Worm (Caenorhabditis elegans) whole organism, L3 larva: ENCODE data around the gene K08D8.1.
A peak's percentile ranks its signal among the peaks of the same experiment; 100 is the strongest.

Source experiments
- aly-2 ChIP-seq: fragments of 150-350 bp; optimal IDR thresholded peaks from 2 replicates; lab custom pipeline; 2014; ENCODE audit warnings: missing biosample characterization, missing genetic modification characterization
- ceh-28 ChIP-seq: fragments of 150-350 bp; optimal IDR thresholded peaks from 2 replicates; lab custom pipeline; 2014; ENCODE audit warnings: missing biosample characterization, missing genetic modification reagents, missing genetic modification characterization
- egl-27 ChIP-seq: sonication (generic microtip); optimal IDR thresholded peaks from 4 replicates; lab custom pipeline; 2017; ENCODE audit warnings: missing biosample characterization, missing genetic modification reagents, missing genetic modification characterization
- egl-5 ChIP-seq: fragments of 150-350 bp; optimal IDR thresholded peaks from 2 replicates; lab custom pipeline; 2017; ENCODE audit warnings: missing biosample characterization, missing genetic modification reagents, missing genetic modification characterization, inconsistent platforms
- elt-2 ChIP-seq: sonication (generic microtip); optimal IDR thresholded peaks from 2 replicates; lab custom pipeline; 2016; ENCODE audit warnings: missing genetic modification reagents, mild to moderate bottlenecking, missing genetic modification characterization, missing compliant biosample characterization
- fkh-10 ChIP-seq: sonication (generic microtip); optimal IDR thresholded peaks from 2 replicates; lab custom pipeline; 2017; ENCODE audit warnings: missing biosample characterization, missing genetic modification reagents, missing genetic modification characterization
- fkh-2 ChIP-seq: fragments of 150-350 bp; optimal IDR thresholded peaks from 2 replicates; lab custom pipeline; 2014; ENCODE audit warnings: missing biosample characterization, missing genetic modification reagents, missing genetic modification characterization
- fos-1 ChIP-seq: fragments of 150-350 bp; optimal IDR thresholded peaks from 2 replicates; lab custom pipeline; 2014; ENCODE audit warnings: missing biosample characterization, missing genetic modification characterization
- hmg-11 ChIP-seq: sonication (generic microtip); optimal IDR thresholded peaks from 2 replicates; lab custom pipeline; 2016; ENCODE audit warnings: missing genetic modification characterization, missing compliant biosample characterization
- lin-39 ChIP-seq: fragments of 150-350 bp; optimal IDR thresholded peaks from 2 replicates; lab custom pipeline; 2018; ENCODE audit warnings: missing biosample characterization, missing genetic modification reagents, missing genetic modification characterization
- mdl-1 ChIP-seq: fragments of 150-350 bp; optimal IDR thresholded peaks from 2 replicates; lab custom pipeline; 2014; ENCODE audit warnings: missing biosample characterization, missing genetic modification characterization
- mml-1 ChIP-seq: fragments of 150-350 bp; sonication (generic microtip); optimal IDR thresholded peaks from 3 replicates; lab custom pipeline; 2014; ENCODE audit warnings: missing biosample characterization, missing genetic modification characterization
- nfya-1 ChIP-seq: sonication (generic microtip); optimal IDR thresholded peaks from 2 replicates; lab custom pipeline; 2017; ENCODE audit warnings: missing genetic modification characterization, mild to moderate bottlenecking, missing compliant biosample characterization, antibody characterized with exemption, moderate library complexity; ENCODE audit not compliant: insufficient read depth
- nhr-11 ChIP-seq: fragments of 150-350 bp; optimal IDR thresholded peaks from 2 replicates; lab custom pipeline; 2014; ENCODE audit warnings: missing biosample characterization, missing genetic modification characterization
- nhr-12 ChIP-seq: fragments of 150-350 bp; optimal IDR thresholded peaks from 2 replicates; lab custom pipeline; 2014; ENCODE audit warnings: missing biosample characterization, missing genetic modification characterization
- nhr-23 ChIP-seq: fragments of 150-350 bp; optimal IDR thresholded peaks from 2 replicates; lab custom pipeline; 2014; ENCODE audit warnings: missing biosample characterization, missing genetic modification reagents, missing genetic modification characterization
- nhr-237 ChIP-seq: fragments of 150-350 bp; optimal IDR thresholded peaks from 2 replicates; lab custom pipeline; 2014; ENCODE audit warnings: missing biosample characterization, missing genetic modification characterization
- nhr-25 ChIP-seq: sonication (generic microtip); optimal IDR thresholded peaks from 2 replicates; lab custom pipeline; 2017; ENCODE audit warnings: missing biosample characterization, missing genetic modification characterization
- nhr-28 ChIP-seq: fragments of 150-350 bp; optimal IDR thresholded peaks from 2 replicates; lab custom pipeline; 2014; ENCODE audit warnings: missing biosample characterization, missing genetic modification characterization
- nhr-43 ChIP-seq: sonication (generic microtip); optimal IDR thresholded peaks from 2 replicates; lab custom pipeline; 2016; ENCODE audit warnings: mild to moderate bottlenecking, missing genetic modification characterization, missing compliant biosample characterization; ENCODE audit not compliant: poor library complexity, severe bottlenecking
- nhr-67 ChIP-seq: fragments of 150-350 bp; optimal IDR thresholded peaks from 2 replicates; lab custom pipeline; 2014; ENCODE audit warnings: missing biosample characterization, missing genetic modification characterization
- nhr-77 ChIP-seq: fragments of 150-350 bp; optimal IDR thresholded peaks from 2 replicates; lab custom pipeline; 2014; ENCODE audit warnings: missing biosample characterization, missing genetic modification characterization
- pha-4 ChIP-seq: fragments of 150-350 bp; optimal IDR thresholded peaks from 2 replicates; lab custom pipeline; 2014; ENCODE audit warnings: missing biosample characterization, missing genetic modification reagents, missing genetic modification characterization
- pqm-1 ChIP-seq: fragments of 150-350 bp; optimal IDR thresholded peaks from 2 replicates; lab custom pipeline; 2017; ENCODE audit warnings: missing biosample characterization, missing genetic modification characterization, inconsistent platforms
- skn-1 ChIP-seq: fragments of 150-350 bp; optimal IDR thresholded peaks from 2 replicates; lab custom pipeline; 2014; ENCODE audit warnings: missing biosample characterization, missing genetic modification characterization
- snpc-4 ChIP-seq: fragments of 150-350 bp; optimal IDR thresholded peaks from 2 replicates; lab custom pipeline; 2014; ENCODE audit warnings: missing biosample characterization, missing genetic modification characterization
- unc-62 ChIP-seq: fragments of 150-350 bp; sonication (generic microtip); optimal IDR thresholded peaks from 4 replicates; lab custom pipeline; 2014; ENCODE audit warnings: missing biosample characterization, missing genetic modification reagents, missing genetic modification characterization
- ztf-4 ChIP-seq: fragments of 150-350 bp; optimal IDR thresholded peaks from 2 replicates; lab custom pipeline; 2014; ENCODE audit warnings: missing biosample characterization, missing genetic modification characterization

K08D8.1 gene

DNA sequence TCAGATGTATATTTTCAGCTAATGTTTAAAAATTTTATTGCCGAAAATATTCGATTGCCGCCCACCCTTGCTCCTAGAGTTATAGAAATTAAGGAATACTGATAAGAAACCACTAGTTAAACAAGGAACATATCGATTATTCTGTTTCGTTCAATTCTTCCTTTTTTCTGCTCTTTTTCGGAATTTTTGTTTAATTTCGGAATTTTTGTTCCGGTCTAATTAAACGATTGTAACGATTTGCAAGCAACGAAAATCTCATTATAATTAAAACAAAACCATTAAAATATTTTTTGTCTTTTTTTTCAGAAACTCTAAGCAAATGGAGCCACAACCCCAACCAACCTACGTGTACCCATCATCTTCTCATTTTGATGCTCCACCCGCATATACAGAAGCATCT is at the start of gene K08D8.1:
Gene K08D8.1, plus strand, starts transcription at position 301 of the 400 bp plus-strand sequence.
- peak; percentile 30 for TF ChIP-seq elt-2
- TF ChIP-seq nhr-237 (tag; lab: Kevin White, UChicago), result no peak

DNA sequence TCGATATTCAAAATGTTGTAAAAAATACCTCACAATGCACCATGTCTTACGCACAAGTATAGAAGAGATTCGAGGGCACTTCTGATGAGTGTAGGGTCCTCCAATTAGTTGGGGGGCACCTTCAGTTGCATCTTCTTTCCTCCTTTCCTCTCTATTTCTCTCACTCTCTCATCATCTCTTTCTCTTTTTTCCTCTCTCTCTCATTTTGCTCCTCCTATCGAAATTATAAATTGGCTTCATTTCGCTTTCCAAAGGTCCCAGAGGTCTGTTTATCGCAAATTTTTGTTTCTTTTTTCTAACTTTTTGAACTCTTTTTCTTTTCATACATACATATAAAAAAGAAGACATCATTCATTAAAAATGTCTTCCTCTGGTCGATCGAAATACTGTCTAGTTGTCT is 49.4 kb upstream of the K08D8.1 start:
- TF ChIP-seq ztf-4 (tag; lab: Kevin White, UChicago) (no peak), nhr-12 (tag; lab: Kevin White, UChicago) (no peak), nfya-1 (tag; lab: Kevin White, UChicago) (peak; percentile 14)

DNA sequence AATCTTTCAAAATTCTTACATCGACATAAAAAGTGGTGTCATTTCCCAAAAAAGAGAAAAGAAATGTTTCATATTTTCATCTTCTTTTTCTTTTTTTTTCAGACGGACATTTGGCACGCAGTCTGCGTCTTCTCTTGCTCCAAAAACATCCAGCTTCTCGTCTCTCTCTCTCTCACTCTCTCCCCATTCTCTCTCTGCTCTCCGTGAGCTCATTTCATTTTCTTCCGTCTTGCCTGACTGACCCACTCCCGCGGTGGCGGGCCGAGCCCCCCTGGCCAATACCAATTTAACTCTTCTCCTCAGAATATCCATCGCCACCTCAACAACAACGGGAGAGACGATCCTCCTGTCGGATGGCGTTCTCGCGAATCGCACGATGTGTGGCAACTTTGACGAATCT is 46.7 kb upstream of the K08D8.1 start, which contains the start of gene txt-19:
Gene txt-19, plus strand, starts transcription at position 304 of the 400 bp plus-strand sequence.
- TF ChIP-seq ceh-28 (tag; lab: Kevin White, UChicago), result no peak
- peak; percentile 8 for TF ChIP-seq hmg-11 (tag; lab: Kevin White, UChicago)
- peak; percentile 50 for TF ChIP-seq nfya-1 (tag; lab: Kevin White, UChicago)
- no peak for TF ChIP-seq fkh-2
- peak; percentile 63 for TF ChIP-seq lin-39 (tag; lab: Kevin White, UChicago)
- TF ChIP-seq, all 47 proteins: peak for 3

DNA sequence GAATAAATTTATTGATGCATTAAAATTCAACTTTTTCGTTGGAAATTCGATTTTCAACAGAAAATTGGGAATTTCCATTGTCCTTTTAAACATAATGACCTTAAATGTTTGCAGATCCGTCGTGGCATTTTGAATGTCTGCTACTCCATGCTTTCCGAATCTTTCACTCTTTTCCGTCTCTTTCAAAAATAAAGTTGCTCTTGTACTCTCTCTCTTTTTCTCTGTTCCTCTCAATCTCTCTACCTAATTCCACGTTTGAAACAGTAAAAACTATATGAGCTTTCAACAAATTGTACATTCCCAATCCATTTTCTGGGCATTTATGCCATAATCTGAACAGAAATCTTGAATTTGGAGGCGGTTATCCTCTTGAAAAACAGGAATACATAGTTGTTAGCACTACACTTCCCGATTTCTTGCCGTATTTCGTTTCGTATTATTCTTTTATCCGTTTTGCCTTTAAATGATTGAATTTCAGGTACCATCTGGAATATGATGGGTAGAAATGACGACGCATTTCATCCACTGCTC is 43.2 kb upstream of the K08D8.1 start, which contains the start of gene srf-3:
Gene srf-3, plus strand, starts transcription at position 481 of the 531 bp plus-strand sequence.
- peak; percentile 39 for TF ChIP-seq pha-4 (tag; lab: Kevin White, UChicago)
- peak; percentile 11 for TF ChIP-seq hmg-11 (tag; lab: Kevin White, UChicago)
- no peak for TF ChIP-seq nhr-43 (tag; lab: Kevin White, UChicago)
- TF ChIP-seq nfya-1 (tag; lab: Kevin White, UChicago), result peak; percentile 26

DNA sequence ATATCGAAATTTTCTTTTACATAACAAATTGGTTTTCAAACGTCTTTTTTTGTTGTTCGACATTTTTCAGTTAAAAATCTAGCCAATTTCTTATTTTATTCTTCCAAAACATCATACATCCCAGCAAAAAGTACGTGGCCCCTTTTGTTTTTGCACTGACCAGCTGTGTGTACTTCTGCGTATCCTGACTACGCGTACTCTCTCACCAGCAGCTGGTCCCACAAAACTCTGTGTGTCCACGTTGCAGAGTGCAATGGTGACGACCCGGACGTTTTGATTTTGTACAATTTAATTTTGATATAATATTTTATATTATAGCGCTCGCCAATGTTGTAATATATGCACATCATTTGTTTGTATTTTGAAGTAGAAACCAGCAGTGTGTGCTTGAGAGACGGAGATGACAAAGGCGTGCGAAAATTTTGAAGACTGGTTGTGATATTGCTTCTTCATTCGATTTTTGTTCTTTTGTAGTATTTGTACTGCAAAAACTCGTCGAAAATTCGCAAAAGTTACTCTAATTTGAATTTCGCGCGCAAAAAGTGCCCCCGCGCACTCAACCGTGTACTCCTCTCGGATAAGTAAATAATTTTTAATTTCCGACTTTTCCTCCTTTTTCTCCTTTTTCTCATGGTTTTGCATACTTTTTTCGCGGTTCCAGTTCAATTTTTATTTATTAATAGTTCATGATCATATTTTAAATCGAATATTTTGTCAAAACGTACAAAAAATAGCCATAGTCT is 37.8 kb upstream of the K08D8.1 start:
- TF ChIP-seq elt-2 (peak; percentile 7), nhr-28 (no peak)

DNA sequence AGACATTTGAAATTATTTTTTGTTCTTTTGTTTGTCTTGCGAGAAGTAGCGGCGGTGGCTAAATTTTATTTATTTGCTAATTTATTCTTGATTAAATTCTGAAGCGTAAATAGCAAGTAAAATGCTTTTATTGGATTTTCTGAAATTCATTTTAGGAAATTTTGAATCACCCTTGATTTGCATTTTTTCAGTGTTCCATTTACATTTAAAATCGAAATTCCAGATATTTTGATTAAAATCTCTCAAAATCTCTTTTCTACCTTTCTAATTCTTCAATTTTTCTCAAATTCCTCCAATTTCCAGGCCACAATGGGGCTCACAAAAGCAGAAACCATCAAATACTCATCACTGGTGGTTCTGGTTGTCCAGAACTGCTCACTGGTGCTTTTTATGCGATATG is 37.0 kb upstream of the K08D8.1 start, which contains the start of gene nstp-5:
Gene nstp-5, plus strand, starts transcription at position 301 of the 400 bp plus-strand sequence.
- no peak for TF ChIP-seq nhr-23 (tag; lab: Kevin White, UChicago)
- no peak for TF ChIP-seq fos-1 (tag; lab: Kevin White, UChicago)
- TF ChIP-seq pqm-1, result no peak
- TF ChIP-seq unc-62 (GFP tag; lab: Kevin White, UChicago), result no peak
- TF ChIP-seq, all 47 proteins: peak for 0

DNA sequence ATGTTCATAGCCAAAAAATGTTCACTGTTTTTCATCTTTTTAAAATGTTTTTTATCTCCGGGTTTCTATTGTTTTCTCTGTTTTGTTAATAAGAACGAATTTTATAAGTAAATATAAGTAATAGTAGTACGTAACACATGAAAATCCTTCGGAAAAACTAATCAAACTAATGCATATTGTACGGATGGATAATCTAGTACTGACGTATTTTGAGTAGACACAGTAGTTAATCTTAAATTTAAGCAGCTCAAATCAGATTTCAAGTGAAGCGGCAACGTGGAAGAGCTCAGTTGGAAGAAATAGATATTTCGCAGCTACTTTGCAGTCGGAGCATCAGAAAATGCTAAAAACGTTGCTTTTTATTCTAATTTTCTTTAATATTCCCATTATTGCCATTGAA is 32.5 kb upstream of the K08D8.1 start, which contains the start of gene gcy-18:
Gene gcy-18, plus strand, starts transcription at position 301 of the 400 bp plus-strand sequence.
- TF ChIP-seq nhr-43 (tag; lab: Kevin White, UChicago), result no peak
- TF ChIP-seq ztf-4 (tag; lab: Kevin White, UChicago), result no peak
- TF ChIP-seq nhr-237 (tag; lab: Kevin White, UChicago), result no peak
- TF ChIP-seq fkh-10 (GFP tag; lab: Kevin White, UChicago), result no peak
- no peak for TF ChIP-seq skn-1 (tag; lab: Kevin White, UChicago)
- no peak for TF ChIP-seq nhr-25 (tag; lab: Kevin White, UChicago)
- no peak for TF ChIP-seq egl-27 (tag; lab: Kevin White, UChicago)
- TF ChIP-seq nhr-11 (tag; lab: Kevin White, UChicago), result no peak
- TF ChIP-seq snpc-4 (tag; lab: Kevin White, UChicago), result no peak
- TF ChIP-seq elt-2, result no peak
- no peak for TF ChIP-seq egl-5 (tag; lab: Kevin White, UChicago)
- TF ChIP-seq nhr-23 (tag; lab: Kevin White, UChicago), result no peak
- TF ChIP-seq aly-2 (tag; lab: Kevin White, UChicago), result no peak
- no peak for TF ChIP-seq mdl-1 (tag; lab: Kevin White, UChicago)
- TF ChIP-seq pqm-1, result no peak
- no peak for TF ChIP-seq nhr-67
- no peak for TF ChIP-seq ceh-28 (tag; lab: Kevin White, UChicago)
- no peak for TF ChIP-seq mml-1 (tag; lab: Kevin White, UChicago)
- TF ChIP-seq nhr-77 (tag; lab: Kevin White, UChicago), result no peak
